Worm (Caenorhabditis elegans) whole organism, young adult: Measurements from ENCODE around the gene E02C12.6.
A peak's percentile ranks its signal among the peaks of the same experiment; 100 is the strongest.

Source experiments
- Y56A3A.18 ChIP-seq: fragments of 200-800 bp; sonication (Bioruptor generic); IDR thresholded peaks from 2 replicates; pipeline ENCODE4 v1.3.6; 2022; ENCODE audit warnings: missing genetic modification reagents, missing genetic modification characterization, missing compliant biosample characterization
- ZK185.1 ChIP-seq: sonication (generic microtip); optimal IDR thresholded peaks from 2 replicates; lab custom pipeline; 2016; ENCODE audit warnings: mild to moderate bottlenecking, missing genetic modification characterization, missing compliant biosample characterization; ENCODE audit not compliant: poor library complexity, severe bottlenecking
- ekl-4 ChIP-seq: fragments of 200-800 bp; sonication (Bioruptor generic); IDR thresholded peaks from 2 replicates; pipeline ENCODE4 v1.3.6; 2022; ENCODE audit warnings: missing genetic modification reagents, missing genetic modification characterization, missing compliant biosample characterization
- lin-40 ChIP-seq: sonication (generic microtip); optimal IDR thresholded peaks from 2 replicates; lab custom pipeline; 2016; ENCODE audit warnings: missing genetic modification characterization, mild to moderate bottlenecking, missing compliant biosample characterization, missing genotype, missing genetic modification reagents
- nhr-90 ChIP-seq: sonication (generic microtip); optimal IDR thresholded peaks from 2 replicates; lab custom pipeline; 2016; ENCODE audit warnings: missing genotype, mild to moderate bottlenecking, missing genetic modification characterization, missing compliant biosample characterization
- pha-4 ChIP-seq: fragments of 150-350 bp; sonication (generic microtip); optimal IDR thresholded peaks from 2 replicates; lab custom pipeline; 2014; ENCODE audit warnings: missing biosample characterization, missing genetic modification reagents, missing genetic modification characterization

- TF ChIP-seq lin-40 (tag; lab: Kevin White, UChicago) = peak; percentile 24
- peak; percentile 75 for TF ChIP-seq ZK185.1 (tag; lab: Kevin White, UChicago)
- no peak for TF ChIP-seq ekl-4 (GFP tag; lab: Robert Waterston, UW)
- no peak for TF ChIP-seq nhr-90 (tag; lab: Kevin White, UChicago)
- TF ChIP-seq Y56A3A.18 (GFP tag; lab: Robert Waterston, UW) = no peak
- no peak for TF ChIP-seq pha-4
Measured at ce11 chrV:9338452-9338851, 32.4 kb downstream of the E02C12.6 start.
